Fruit fly (Drosophila melanogaster): Measurements from ENCODE around the gene Nuak.
A peak's percentile ranks its signal among the peaks of the same experiment; 100 is the strongest.

Gene Nuak

dm6 chr3R:10225390-10225789, 38.7 kb upstream of the Nuak start, which contains the start of gene CG42795:
Gene CG42795 (plus strand): TSS chr3R:10225690.
- TF ChIP-seq Mes4 (GFP tag; optimal IDR thresholded peaks at IDR 0.05) (no peak), CG9876 (GFP tag; optimal IDR thresholded peaks at IDR 0.05) (no peak), Six4 (GFP tag; optimal IDR thresholded peaks at IDR 0.05) (no peak), NC2α (GFP tag; optimal IDR thresholded peaks at IDR 0.05) (no peak), dmrt99B (tag; optimal IDR thresholded peaks at IDR 0.05) (no peak), CG7839 (tag; optimal IDR thresholded peaks at IDR 0.05) (no peak), CG31365 (tag; optimal IDR thresholded peaks at IDR 0.05) (no peak), CG12299 (tag; optimal IDR thresholded peaks at IDR 0.05) (no peak), Kr (GFP tag; optimal IDR thresholded peaks at IDR 0.05) (no peak), cg (GFP tag; optimal IDR thresholded peaks at IDR 0.05) (no peak)

DNA sequence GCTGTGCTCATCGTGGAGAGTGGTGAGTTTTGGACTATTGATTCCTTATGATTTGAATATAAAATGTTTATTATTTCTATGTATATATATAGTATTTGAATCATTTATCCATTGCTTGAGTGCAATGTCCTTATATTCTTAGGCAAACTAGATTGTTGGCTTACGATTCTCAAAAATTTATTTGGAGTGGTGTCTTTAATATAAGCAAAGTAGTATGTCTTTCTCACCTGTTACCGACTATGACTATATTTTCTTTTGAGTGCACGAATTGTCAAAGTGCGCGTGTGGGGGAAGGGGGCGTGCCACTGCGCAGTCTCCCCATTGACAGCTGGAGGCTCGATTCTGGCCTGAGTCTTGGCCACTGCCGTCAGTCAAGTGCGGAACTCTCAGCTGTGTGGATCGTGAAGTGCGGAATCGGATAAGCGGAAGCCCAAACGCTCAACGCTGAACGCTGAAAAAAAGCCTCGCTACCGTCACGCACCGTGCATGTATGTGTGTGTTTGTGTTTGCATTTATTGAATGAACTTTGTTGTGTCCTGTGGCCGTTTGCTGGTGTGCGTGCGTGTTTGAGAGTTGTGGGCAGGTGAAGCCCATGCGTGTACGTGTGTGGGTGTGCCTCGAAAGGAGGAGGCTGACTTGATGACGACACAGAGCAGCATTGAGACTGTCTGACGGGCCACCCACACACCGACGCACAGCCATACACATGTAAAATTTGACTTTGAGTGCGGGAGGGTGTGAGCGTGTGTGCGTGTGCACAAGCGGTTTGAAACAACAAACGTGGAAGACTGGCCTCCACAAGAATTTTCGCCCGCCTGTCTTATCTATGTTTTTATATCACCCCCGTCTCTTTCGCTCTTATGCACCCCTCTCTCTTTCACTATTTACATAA, 37.7 kb upstream of the Nuak start:
- no peak for TF ChIP-seq CHES-1-like (GFP tag; optimal IDR thresholded peaks at IDR 0.05)
- TF ChIP-seq mld (GFP tag; IDR thresholded peaks at IDR 0.05; ENCODE audit: partially characterized antibody): no peak
- TF ChIP-seq CG2678 (tag; optimal IDR thresholded peaks at IDR 0.05): no peak
- no peak for TF ChIP-seq gsb (GFP tag; IDR thresholded peaks at IDR 0.05)
- TF ChIP-seq CG3065 (GFP tag; optimal IDR thresholded peaks at IDR 0.05): no peak
- no peak for TF ChIP-seq CG12104 (GFP tag; optimal IDR thresholded peaks at IDR 0.05)
- no peak for TF ChIP-seq Sin3A (optimal IDR thresholded peaks at IDR 0.05)
- no peak for TF ChIP-seq lov (optimal IDR thresholded peaks at IDR 0.05)
- TF ChIP-seq lov (GFP tag; IDR thresholded peaks at IDR 0.05): no peak
- TF ChIP-seq Tbp (GFP tag; optimal IDR thresholded peaks at IDR 0.05): no peak
- TF ChIP-seq NC2α (GFP tag; optimal IDR thresholded peaks at IDR 0.05): no peak
- no peak for TF ChIP-seq tup (GFP tag; optimal IDR thresholded peaks at IDR 0.05)
- TF ChIP-seq GATAe (GFP tag; conservative IDR thresholded peaks at IDR 0.05): no peak
- TF ChIP-seq Mad (GFP tag; optimal IDR thresholded peaks at IDR 0.05): no peak
- TF ChIP-seq Hr51 (GFP tag; optimal IDR thresholded peaks at IDR 0.05): peak in 1 of 2 experiments; percentile 19
- no peak for TF ChIP-seq CG7987 (GFP tag; optimal IDR thresholded peaks at IDR 0.05)
- TF ChIP-seq Awh (GFP tag; IDR thresholded peaks at IDR 0.05): no peak
- no peak for TF ChIP-seq CG15073 (GFP tag; optimal IDR thresholded peaks at IDR 0.05)
- no peak for TF ChIP-seq gcm (GFP tag; optimal IDR thresholded peaks at IDR 0.05)
- no peak for TF ChIP-seq CG17612 (GFP tag; IDR thresholded peaks at IDR 0.05)
- no peak for TF ChIP-seq CG10959 (GFP tag; IDR thresholded peaks at IDR 0.05)
- TF ChIP-seq Ptx1 (GFP tag; IDR thresholded peaks at IDR 0.05): no peak
- TF ChIP-seq Med (GFP tag): peak; percentile 62
- no peak for TF ChIP-seq Nf-YA (GFP tag; IDR thresholded peaks at IDR 0.05)
- no peak for TF ChIP-seq CG4617 (GFP tag; optimal IDR thresholded peaks at IDR 0.05; ENCODE audit: borderline replicate concordance)
- no peak for TF ChIP-seq zfh2 (GFP tag; optimal IDR thresholded peaks at IDR 0.05)
- TF ChIP-seq CG17385 (GFP tag; optimal IDR thresholded peaks at IDR 0.05): no peak
- TF ChIP-seq gro (GFP tag; optimal IDR thresholded peaks at IDR 0.05): no peak
- no peak for TF ChIP-seq CG4707 (GFP tag; optimal IDR thresholded peaks at IDR 0.05)
- TF ChIP-seq CG32532 (GFP tag; IDR thresholded peaks at IDR 0.05): 0 out of 2 replicates have a peak, but pooled peaks have one; percentile 14
- no peak for TF ChIP-seq h (optimal IDR thresholded peaks at IDR 0.05)
- 0 out of 2 replicates have a peak, but pooled peaks have one; percentile 20 for TF ChIP-seq unc-4 (GFP tag; IDR thresholded peaks at IDR 0.05; ENCODE audit: partially characterized antibody)
- TF ChIP-seq Dll (GFP tag; IDR thresholded peaks at IDR 0.05; ENCODE audit: partially characterized antibody): no peak
- TF ChIP-seq CG5245 (GFP tag; optimal IDR thresholded peaks at IDR 0.05): no peak
- no peak for TF ChIP-seq CG7928 (GFP tag; optimal IDR thresholded peaks at IDR 0.05)
- no peak for TF ChIP-seq CG9727 (GFP tag; optimal IDR thresholded peaks at IDR 0.05)
- no peak for TF ChIP-seq CG12236 (GFP tag; optimal IDR thresholded peaks at IDR 0.05)
- no peak for TF ChIP-seq CG1602 (GFP tag; optimal IDR thresholded peaks at IDR 0.05)
- no peak for TF ChIP-seq CG1647 (GFP tag; optimal IDR thresholded peaks at IDR 0.05)
- peak; percentile 4 for TF ChIP-seq pzg (GFP tag; optimal IDR thresholded peaks at IDR 0.05)

Data from whole organism, embryonic.